Fruit fly (Drosophila melanogaster): ENCODE measurements around the gene CG17139.

The CG17139 gene

dm6 chr2L:10837491-10837890, 8.0 kb downstream of the CG17139 start, which contains the start of gene Nos:
Gene Nos (minus strand): TSS chr2L:10837511.
- no peak for TF ChIP-seq CG5204 (GFP tag; optimal IDR thresholded peaks at IDR 0.05)
- no peak for TF ChIP-seq CG14711 (tag; optimal IDR thresholded peaks at IDR 0.05)
- TF ChIP-seq Hr96 (GFP tag; optimal IDR thresholded peaks at IDR 0.05) = no peak

- TF ChIP-seq ovo (GFP tag; optimal IDR thresholded peaks at IDR 0.05) (no peak), CG7045 (GFP tag; optimal IDR thresholded peaks at IDR 0.05) (no peak), Mnt (GFP tag; optimal IDR thresholded peaks at IDR 0.05) (no peak), bab1 (GFP tag; optimal IDR thresholded peaks at IDR 0.05) (no peak), CG7101 (tag; optimal IDR thresholded peaks at IDR 0.05) (no peak), CG33017 (tag; optimal IDR thresholded peaks at IDR 0.05) (no peak), Clk (GFP tag; optimal IDR thresholded peaks at IDR 0.05) (no peak), CG11617 (GFP tag; optimal IDR thresholded peaks at IDR 0.05) (no peak), cic (GFP tag; optimal IDR thresholded peaks at IDR 0.05) (no peak), CG1620 (GFP tag; optimal IDR thresholded peaks at IDR 0.05) (no peak), tj (GFP tag; optimal IDR thresholded peaks at IDR 0.05) (no peak), kay (GFP tag; ENCODE audit: borderline replicate concordance) (no peak), cnc (optimal IDR thresholded peaks at IDR 0.05) (no peak), Crg-1 (GFP tag; optimal IDR thresholded peaks at IDR 0.05) (no peak), CG14711 (tag; optimal IDR thresholded peaks at IDR 0.05) (no peak), pad (GFP tag; optimal IDR thresholded peaks at IDR 0.05) (no peak), CG5204 (GFP tag; optimal IDR thresholded peaks at IDR 0.05) (no peak)
These were observed 13.9 kb downstream of the CG17139 start for dm6 chr2L:10831590-10831989.

dm6 chr2L:10822620-10823019, 22.8 kb downstream of the CG17139 start:
- TF ChIP-seq CG5204 (GFP tag; optimal IDR thresholded peaks at IDR 0.05) (no peak), kay (GFP tag; ENCODE audit: borderline replicate concordance) (no peak), cic (GFP tag; optimal IDR thresholded peaks at IDR 0.05) (no peak), CG12768 (GFP tag; optimal IDR thresholded peaks at IDR 0.05) (no peak), CG7101 (tag; optimal IDR thresholded peaks at IDR 0.05) (no peak), CG14711 (tag; optimal IDR thresholded peaks at IDR 0.05) (no peak), tj (GFP tag; optimal IDR thresholded peaks at IDR 0.05) (no peak), toe (GFP tag; optimal IDR thresholded peaks at IDR 0.05) (no peak), pad (GFP tag; optimal IDR thresholded peaks at IDR 0.05) (no peak), Hr96 (GFP tag; optimal IDR thresholded peaks at IDR 0.05) (no peak), Mnt (GFP tag; optimal IDR thresholded peaks at IDR 0.05) (no peak), bab1 (GFP tag; optimal IDR thresholded peaks at IDR 0.05) (no peak), Clk (GFP tag; optimal IDR thresholded peaks at IDR 0.05) (no peak), ovo (GFP tag; optimal IDR thresholded peaks at IDR 0.05) (no peak), Crg-1 (GFP tag; optimal IDR thresholded peaks at IDR 0.05) (no peak), cnc (optimal IDR thresholded peaks at IDR 0.05) (no peak), CG33017 (tag; optimal IDR thresholded peaks at IDR 0.05) (no peak), CG1620 (GFP tag; optimal IDR thresholded peaks at IDR 0.05) (no peak), CG11617 (GFP tag; optimal IDR thresholded peaks at IDR 0.05) (no peak), CG7045 (GFP tag; optimal IDR thresholded peaks at IDR 0.05) (no peak)

- TF ChIP-seq toe (GFP tag; optimal IDR thresholded peaks at IDR 0.05) = no peak
- TF ChIP-seq pad (GFP tag; optimal IDR thresholded peaks at IDR 0.05) = no peak
- no peak for TF ChIP-seq bab1 (GFP tag; optimal IDR thresholded peaks at IDR 0.05)
- TF ChIP-seq Clk (GFP tag; optimal IDR thresholded peaks at IDR 0.05) = no peak
- no peak for TF ChIP-seq Crg-1 (GFP tag; optimal IDR thresholded peaks at IDR 0.05)
- no peak for TF ChIP-seq Mnt (GFP tag; optimal IDR thresholded peaks at IDR 0.05)
These were observed 25.1 kb downstream of the CG17139 start, which contains the start of gene CG17134 for dm6 chr2L:10820405-10820804. Gene CG17134 (plus strand): TSS chr2L:10820705.

- TF ChIP-seq ovo (GFP tag; optimal IDR thresholded peaks at IDR 0.05) (no peak), CG7101 (tag; optimal IDR thresholded peaks at IDR 0.05) (no peak), Clk (GFP tag; optimal IDR thresholded peaks at IDR 0.05) (no peak), CG14711 (tag; optimal IDR thresholded peaks at IDR 0.05) (no peak)
These were observed 26.7 kb downstream of the CG17139 start, which contains the start of gene CG6508 for dm6 chr2L:10818807-10819206. Gene CG6508 (plus strand): TSS chr2L:10819107.

- TF ChIP-seq CG7101 (tag; optimal IDR thresholded peaks at IDR 0.05) = no peak
- TF ChIP-seq toe (GFP tag; optimal IDR thresholded peaks at IDR 0.05) = no peak
- peak; percentile 61 for TF ChIP-seq bab1 (GFP tag; optimal IDR thresholded peaks at IDR 0.05)
- TF ChIP-seq tj (GFP tag; optimal IDR thresholded peaks at IDR 0.05) = peak; percentile 97
These were observed 43.3 kb downstream of the CG17139 start for dm6 chr2L:10801951-10802780.
